Worm (Caenorhabditis elegans): Measurements from ENCODE around the gene B0478.3.

- TF ChIP-seq ama-1 (optimal IDR thresholded peaks at IDR 0.05) (no peak), ceh-13 (GFP tag; optimal IDR thresholded peaks at IDR 0.05) (no peak), hnd-1 (tag; optimal IDR thresholded peaks at IDR 0.05) (no peak), hmbx-1 (tag; optimal IDR thresholded peaks at IDR 0.05) (no peak), tbx-37 (GFP tag; conservative IDR thresholded peaks at IDR 0.05) (no peak), flt-1 (GFP tag; IDR thresholded peaks at IDR 0.05) (no peak), scrt-1 (GFP tag; IDR thresholded peaks at IDR 0.05) (no peak), aly-1 (tag; optimal IDR thresholded peaks at IDR 0.05) (no peak), B0310.2 (tag; optimal IDR thresholded peaks at IDR 0.05) (no peak)
Measured at ce11 chrIV:6951259-6951658, 13.1 kb downstream of the B0478.3 start.
